Worm (Caenorhabditis elegans) whole organism, L2 larva: ENCODE measurements around the gene alh-2.

ENCODE experiments used
- C34F6.9 ChIP-seq: fragments of 150-350 bp; optimal IDR thresholded peaks from 2 replicates; lab custom pipeline; 2014; ENCODE audit warnings: missing biosample characterization, missing genetic modification characterization
- R02D3.7 ChIP-seq: fragments of 150-350 bp; optimal IDR thresholded peaks from 2 replicates; lab custom pipeline; 2014; ENCODE audit warnings: missing biosample characterization, missing genetic modification characterization
- ZK546.5 ChIP-seq: sonication (generic microtip); optimal IDR thresholded peaks from 2 replicates; lab custom pipeline; 2017; ENCODE audit warnings: missing biosample characterization, missing genetic modification characterization
- alr-1 ChIP-seq: fragments of 150-350 bp; optimal IDR thresholded peaks from 2 replicates; lab custom pipeline; 2014; ENCODE audit warnings: missing biosample characterization, missing genetic modification characterization
- aly-2 ChIP-seq: fragments of 150-350 bp; optimal IDR thresholded peaks from 2 replicates; lab custom pipeline; 2014; ENCODE audit warnings: missing biosample characterization, missing genetic modification characterization
- ama-1 ChIP-seq: fragments of 150-350 bp; optimal IDR thresholded peaks from 2 replicates; lab custom pipeline; 2018; ENCODE audit warnings: inconsistent platforms
- blmp-1 ChIP-seq: sonication (generic microtip); optimal IDR thresholded peaks from 2 replicates; lab custom pipeline; 2017; ENCODE audit warnings: missing genetic modification characterization, mild to moderate bottlenecking, missing compliant biosample characterization, antibody characterized with exemption, moderate library complexity; ENCODE audit not compliant: insufficient read depth
- ceh-16 ChIP-seq: fragments of 150-350 bp; optimal IDR thresholded peaks from 2 replicates; lab custom pipeline; 2014; ENCODE audit warnings: missing biosample characterization, missing genetic modification characterization
- ceh-82 ChIP-seq: fragments of 150-350 bp; optimal IDR thresholded peaks from 2 replicates; lab custom pipeline; 2014; ENCODE audit warnings: missing biosample characterization, missing genetic modification characterization
- crh-2 ChIP-seq: sonication (generic microtip); optimal IDR thresholded peaks from 2 replicates; lab custom pipeline; 2017; ENCODE audit warnings: missing biosample characterization, missing genetic modification characterization
- dmd-4 ChIP-seq: sonication (generic microtip); optimal IDR thresholded peaks from 2 replicates; lab custom pipeline; 2017; ENCODE audit warnings: missing biosample characterization, missing genetic modification characterization
- egl-27 ChIP-seq: sonication (generic microtip); optimal IDR thresholded peaks from 3 replicates; lab custom pipeline; 2017; ENCODE audit warnings: missing biosample characterization, missing genetic modification reagents, missing genetic modification characterization
- gmeb-1 ChIP-seq: fragments of 150-350 bp; optimal IDR thresholded peaks from 2 replicates; lab custom pipeline; 2014; ENCODE audit warnings: missing biosample characterization, missing genetic modification characterization
- lin-11 ChIP-seq: fragments of 150-350 bp; sonication (generic microtip); optimal IDR thresholded peaks from 2 replicates; lab custom pipeline; 2014; ENCODE audit warnings: missing biosample characterization, missing genetic modification characterization, inconsistent platforms, mixed read lengths
- lin-13 ChIP-seq: fragments of 150-350 bp; optimal IDR thresholded peaks from 2 replicates; lab custom pipeline; 2014; ENCODE audit warnings: missing biosample characterization, missing genetic modification reagents, missing genetic modification characterization
- lin-39 ChIP-seq: fragments of 150-350 bp; optimal IDR thresholded peaks from 2 replicates; lab custom pipeline; 2014; ENCODE audit warnings: missing biosample characterization, missing genetic modification reagents, missing genetic modification characterization
- lsy-2 ChIP-seq, 2 experiments: fragments of 150-350 bp in 1 of 2; sonication (generic microtip) in 1 of 2; optimal IDR thresholded peaks; 2 replicates each; lab custom pipeline; 2014 to 2017; ENCODE audit warnings: missing biosample characterization in 2 of 2, missing genetic modification characterization in 2 of 2
- mab-5 ChIP-seq: fragments of 150-350 bp; optimal IDR thresholded peaks from 2 replicates; lab custom pipeline; 2014; ENCODE audit warnings: missing biosample characterization, missing genetic modification characterization
- mbf-1 ChIP-seq: sonication (generic microtip); optimal IDR thresholded peaks from 2 replicates; lab custom pipeline; 2017; ENCODE audit warnings: missing biosample characterization, missing genetic modification characterization
- mdl-1 ChIP-seq, 2 experiments: fragments of 150-350 bp in 1 of 2; sonication (generic microtip) in 1 of 2; optimal IDR thresholded peaks; 2 replicates each; lab custom pipeline; 2017; ENCODE audit warnings: missing biosample characterization in 2 of 2, missing genetic modification characterization in 2 of 2
- nhr-10 ChIP-seq: sonication (generic microtip); optimal IDR thresholded peaks from 2 replicates; lab custom pipeline; 2017; ENCODE audit warnings: missing biosample characterization, missing genetic modification characterization
- nhr-11 ChIP-seq: fragments of 150-350 bp; optimal IDR thresholded peaks from 2 replicates; lab custom pipeline; 2014; ENCODE audit warnings: missing biosample characterization, missing genetic modification characterization
- nhr-129 ChIP-seq: fragments of 150-350 bp; optimal IDR thresholded peaks from 2 replicates; lab custom pipeline; 2014; ENCODE audit warnings: missing biosample characterization, missing genetic modification characterization
- nhr-21 ChIP-seq: fragments of 150-350 bp; optimal IDR thresholded peaks from 2 replicates; lab custom pipeline; 2014; ENCODE audit warnings: missing biosample characterization, missing genetic modification characterization
- nhr-23 ChIP-seq: fragments of 150-350 bp; optimal IDR thresholded peaks from 2 replicates; lab custom pipeline; 2014; ENCODE audit warnings: missing biosample characterization, missing genetic modification reagents, missing genetic modification characterization
- nhr-237 ChIP-seq: fragments of 150-350 bp; optimal IDR thresholded peaks from 2 replicates; lab custom pipeline; 2014; ENCODE audit warnings: missing biosample characterization, missing genetic modification characterization
- nhr-25 ChIP-seq: fragments of 150-350 bp; sonication (generic microtip); optimal IDR thresholded peaks from 3 replicates; lab custom pipeline; 2014; ENCODE audit warnings: missing biosample characterization, missing genetic modification characterization
- nhr-6 ChIP-seq: fragments of 150-350 bp; optimal IDR thresholded peaks from 2 replicates; lab custom pipeline; 2014; ENCODE audit warnings: missing biosample characterization, missing genetic modification characterization
- nhr-77 ChIP-seq: fragments of 150-350 bp; optimal IDR thresholded peaks from 2 replicates; lab custom pipeline; 2014; ENCODE audit warnings: missing biosample characterization, missing genetic modification characterization
- peb-1 ChIP-seq: fragments of 150-350 bp; optimal IDR thresholded peaks from 2 replicates; lab custom pipeline; 2014; ENCODE audit warnings: missing biosample characterization, missing genetic modification characterization
- sem-4 ChIP-seq: fragments of 150-350 bp; optimal IDR thresholded peaks from 2 replicates; lab custom pipeline; 2014; ENCODE audit warnings: missing biosample characterization, missing genetic modification reagents, missing genetic modification characterization
- skn-1 ChIP-seq: sonication (generic microtip); optimal IDR thresholded peaks from 2 replicates; lab custom pipeline; 2017; ENCODE audit warnings: missing biosample characterization, missing genetic modification characterization
- sma-3 ChIP-seq: sonication (generic microtip); optimal IDR thresholded peaks from 2 replicates; lab custom pipeline; 2016; ENCODE audit warnings: missing genetic modification reagents, missing genetic modification characterization, missing compliant biosample characterization
- sma-9 ChIP-seq, 2 experiments: fragments of 150-350 bp in 1 of 2; sonication (generic microtip) in 1 of 2; optimal IDR thresholded peaks; 2 replicates each; lab custom pipeline; 2014 to 2016; ENCODE audit warnings: missing genetic modification characterization in 2 of 2, mild to moderate bottlenecking in 1 of 2, missing biosample characterization in 1 of 2, missing compliant biosample characterization in 1 of 2, missing genetic modification reagents in 1 of 2, moderate library complexity in 1 of 2
- snpc-4 ChIP-seq: fragments of 150-350 bp; optimal IDR thresholded peaks from 2 replicates; lab custom pipeline; 2014; ENCODE audit warnings: missing biosample characterization, missing genetic modification characterization
- unc-39 ChIP-seq: fragments of 150-350 bp; optimal IDR thresholded peaks from 2 replicates; lab custom pipeline; 2014; ENCODE audit warnings: missing biosample characterization, missing genetic modification characterization
- unc-62 ChIP-seq: fragments of 150-350 bp; optimal IDR thresholded peaks from 2 replicates; lab custom pipeline; 2014; ENCODE audit warnings: missing biosample characterization, missing genetic modification reagents, missing genetic modification characterization
- zag-1 ChIP-seq: fragments of 150-350 bp; optimal IDR thresholded peaks from 2 replicates; lab custom pipeline; 2014; ENCODE audit warnings: missing biosample characterization, missing genetic modification characterization
- ztf-1 ChIP-seq: fragments of 200-800 bp; sonication (Bioruptor generic); conservative IDR thresholded peaks from 2 replicates; pipeline ENCODE4 v1.3.6; 2022; ENCODE audit warnings: missing genetic modification characterization, missing compliant biosample characterization
- ztf-11 ChIP-seq: sonication (generic microtip); optimal IDR thresholded peaks from 2 replicates; lab custom pipeline; 2017; ENCODE audit warnings: missing biosample characterization, missing genetic modification characterization
- ztf-4 ChIP-seq: fragments of 150-350 bp; optimal IDR thresholded peaks from 2 replicates; lab custom pipeline; 2014; ENCODE audit warnings: missing biosample characterization, missing genetic modification characterization

alh-2 gene

ce11 chrV:1620537-1620936 is 23.4 kb upstream of the alh-2 start:
- TF ChIP-seq ZK546.5 (no peak), mdl-1 (tag; optimal IDR thresholded peaks at IDR 0.05; lab: Kevin White, UChicago) (no peak), mbf-1 (no peak), gmeb-1 (tag; lab: Kevin White, UChicago) (no peak), egl-27 (tag; lab: Kevin White, UChicago) (no peak), nhr-25 (tag; lab: Kevin White, UChicago) (no peak), unc-62 (no peak), nhr-6 (tag; lab: Kevin White, UChicago) (no peak), lin-11 (tag; lab: Kevin White, UChicago) (no peak), unc-39 (no peak), mab-5 (tag; lab: Kevin White, UChicago) (no peak)

- TF ChIP-seq nhr-21 (tag; lab: Kevin White, UChicago) (no peak), ztf-1 (GFP tag; lab: Robert Waterston, UW) (no peak), nhr-77 (tag; lab: Kevin White, UChicago) (no peak), alr-1 (tag; lab: Kevin White, UChicago) (no peak), peb-1 (tag; lab: Kevin White, UChicago) (no peak), nhr-11 (tag; lab: Kevin White, UChicago) (no peak), gmeb-1 (tag; lab: Kevin White, UChicago) (peak; percentile 5), nhr-129 (tag; lab: Kevin White, UChicago) (peak; percentile 27), ceh-16 (no peak), egl-27 (tag; lab: Kevin White, UChicago) (no peak), C34F6.9 (tag; lab: Kevin White, UChicago) (peak; percentile 53), lin-13 (no peak)
- TF ChIP-seq, all 48 proteins: peak for 3
Measured at ce11 chrV:1621494-1621893, 22.5 kb upstream of the alh-2 start, which contains the start of gene nhr-117. Gene nhr-117 (minus strand): TSS chrV:1621520.

DNA sequence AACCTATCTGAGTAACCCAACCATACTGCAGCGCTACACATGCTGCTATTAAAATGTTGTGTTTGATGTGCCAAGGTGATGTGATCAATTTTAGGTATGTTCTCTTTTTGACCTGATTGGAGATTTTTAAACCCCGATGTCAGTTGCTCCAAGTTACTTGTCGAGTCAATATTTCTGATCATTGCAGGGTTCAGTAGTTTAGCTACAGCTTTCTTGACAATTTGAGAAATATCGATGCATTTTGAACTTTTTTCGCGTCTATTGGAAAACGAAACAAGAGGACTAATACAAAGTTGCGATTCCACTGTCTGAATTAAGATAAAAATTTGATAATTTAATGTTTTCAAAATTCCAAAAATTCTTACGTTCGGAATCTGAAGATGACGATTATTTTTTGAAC is 20.5 kb upstream of the alh-2 start:
- no peak for TF ChIP-seq aly-2 (tag; lab: Kevin White, UChicago)
- TF ChIP-seq lin-39 (tag; lab: Kevin White, UChicago): no peak
- TF ChIP-seq ztf-1 (GFP tag; lab: Robert Waterston, UW): no peak
- no peak for TF ChIP-seq R02D3.7 (tag; lab: Kevin White, UChicago)
- TF ChIP-seq snpc-4 (tag; lab: Kevin White, UChicago): no peak
- TF ChIP-seq peb-1 (tag; lab: Kevin White, UChicago): no peak
- no peak for TF ChIP-seq nhr-237 (tag; lab: Kevin White, UChicago)

ce11 chrV:1624340-1624739 is 19.6 kb upstream of the alh-2 start, which contains the start of gene nhr-110:
Gene nhr-110 (minus strand): TSS chrV:1624440.
- TF ChIP-seq nhr-21 (tag; lab: Kevin White, UChicago) (no peak), nhr-237 (tag; lab: Kevin White, UChicago) (no peak), skn-1 (no peak), gmeb-1 (tag; lab: Kevin White, UChicago) (no peak), ztf-4 (tag; lab: Kevin White, UChicago) (no peak), nhr-23 (tag; lab: Kevin White, UChicago) (no peak), lin-13 (no peak), C34F6.9 (tag; lab: Kevin White, UChicago) (no peak), ztf-11 (tag; lab: Kevin White, UChicago) (no peak), mab-5 (tag; lab: Kevin White, UChicago) (no peak), dmd-4 (no peak)
- TF ChIP-seq, all 48 proteins: peak for 0

ce11 chrV:1626720-1627119 is 17.2 kb upstream of the alh-2 start, which contains the start of gene nhr-237:
Gene nhr-237 (minus strand): TSS chrV:1626820.
- TF ChIP-seq mdl-1 (tag; optimal IDR thresholded peaks at IDR 0.05; lab: Kevin White, UChicago): no peak

- TF ChIP-seq gmeb-1 (tag; lab: Kevin White, UChicago) (no peak), blmp-1 (no peak), ama-1 (lab: Kevin White, UChicago) (no peak), aly-2 (tag; lab: Kevin White, UChicago) (no peak), C34F6.9 (tag; lab: Kevin White, UChicago) (no peak), sem-4 (tag; lab: Kevin White, UChicago) (no peak), nhr-23 (tag; lab: Kevin White, UChicago) (no peak), ztf-1 (GFP tag; lab: Robert Waterston, UW) (no peak), ceh-82 (tag; lab: Kevin White, UChicago) (no peak), mab-5 (tag; lab: Kevin White, UChicago) (no peak), lsy-2 (tag; optimal IDR thresholded peaks at IDR 0.05; lab: Kevin White, UChicago) (no peak), egl-27 (tag; lab: Kevin White, UChicago) (peak; percentile 57), zag-1 (tag; lab: Kevin White, UChicago) (no peak), sma-9 (GFP tag; optimal IDR thresholded peaks at IDR 0.05; lab: Kevin White, UChicago) (peak; percentile 56), sma-9 (tag; optimal IDR thresholded peaks at IDR 0.05; lab: Kevin White, UChicago) (no peak), lin-13 (no peak), sma-3 (GFP tag; lab: Kevin White, UChicago) (peak; percentile 49), unc-62 (no peak), ceh-16 (no peak), R02D3.7 (tag; lab: Kevin White, UChicago) (no peak), mbf-1 (no peak), nhr-77 (tag; lab: Kevin White, UChicago) (no peak), nhr-10 (tag; lab: Kevin White, UChicago) (no peak), crh-2 (tag; lab: Kevin White, UChicago) (peak; percentile 44), ztf-11 (tag; lab: Kevin White, UChicago) (no peak)
Measured at ce11 chrV:1627269-1627668, 16.7 kb upstream of the alh-2 start.
